Fruit fly (Drosophila melanogaster) whole organism, pupa: ENCODE data around the gene CG33170.

ENCODE experiments used
- CG15710 ChIP-seq: fragments of 200-800 bp; sonication (Bioruptor generic); optimal IDR thresholded peaks from 2 replicates; lab custom pipeline; 2018; ENCODE audit warnings: missing biosample characterization, mild to moderate bottlenecking, missing genetic modification characterization, moderate library complexity
- CG17806 ChIP-seq: fragments of 200-800 bp; sonication (Bioruptor generic); optimal IDR thresholded peaks from 2 replicates; lab custom pipeline; 2018; ENCODE audit warnings: missing biosample characterization, mild to moderate bottlenecking, missing genetic modification characterization, moderate library complexity
- CG8159 ChIP-seq: fragments of 200-800 bp; sonication (Bioruptor generic); optimal IDR thresholded peaks from 3 replicates; lab custom pipeline; 2018; ENCODE audit warnings: missing biosample characterization, mild to moderate bottlenecking, missing genetic modification characterization, moderate library complexity
- CG8301 ChIP-seq: fragments of 200-800 bp; sonication (Bioruptor generic); optimal IDR thresholded peaks from 2 replicates; lab custom pipeline; 2018; ENCODE audit warnings: missing biosample characterization, mild to moderate bottlenecking, missing genetic modification characterization
- Pif1B ChIP-seq: fragments of 200-800 bp; sonication (Bioruptor generic); optimal IDR thresholded peaks from 3 replicates; lab custom pipeline; 2016; ENCODE audit warnings: missing biosample characterization, missing genetic modification characterization
- Snoo ChIP-seq: fragments of 200-800 bp; sonication (Bioruptor generic); optimal IDR thresholded peaks from 3 replicates; lab custom pipeline; 2017; ENCODE audit warnings: missing biosample characterization, mild to moderate bottlenecking, missing genetic modification characterization, inconsistent platforms
- fd96Ca ChIP-seq: fragments of 200-800 bp; sonication (Bioruptor generic); IDR thresholded peaks from 3 replicates; pipeline ENCODE4 v1.3.6; 2022; ENCODE audit warnings: missing biosample characterization, missing genetic modification characterization
- gl ChIP-seq: fragments of 200-800 bp; sonication (Bioruptor generic); optimal IDR thresholded peaks from 2 replicates; lab custom pipeline; 2018; ENCODE audit warnings: missing biosample characterization, mild to moderate bottlenecking, missing genetic modification characterization

DNA sequence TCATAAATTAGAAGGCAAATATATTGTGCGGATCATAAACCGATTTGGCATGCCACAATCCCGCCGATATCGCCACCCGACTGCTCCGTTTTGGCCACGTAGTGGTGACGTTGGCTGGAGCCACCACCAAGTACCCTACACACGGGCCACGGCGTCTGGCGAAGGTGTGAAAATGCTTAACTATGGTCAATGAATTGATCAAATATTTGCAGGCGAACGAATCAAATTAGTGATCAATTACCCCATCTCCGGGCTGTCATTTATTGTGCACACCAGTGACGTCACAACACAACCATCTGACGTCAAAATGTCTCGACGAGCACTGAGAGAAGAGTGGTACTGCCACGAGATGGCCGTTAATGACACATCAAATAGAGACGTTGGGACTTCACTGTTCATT, 23.3 kb downstream of the CG33170 start:
- TF ChIP-seq CG8301 (tag; lab: Kevin White, UChicago) (no peak), gl (tag; lab: Kevin White, UChicago) (no peak), CG8159 (tag; lab: Kevin White, UChicago) (no peak), CG15710 (tag; lab: Kevin White, UChicago) (no peak), fd96Ca (no peak), Snoo (tag; lab: Kevin White, UChicago) (no peak), CG17806 (tag; lab: Kevin White, UChicago) (no peak), Pif1B (GFP tag; lab: Kevin White, UChicago) (no peak)
